Fruit fly (Drosophila melanogaster): Measurements from ENCODE around the gene Rcd2.
"Not testable (repeated sequence)": the region's sequence is repeated elsewhere in the genome, so short reads cannot be mapped to it uniquely, and the experiment has no call there.

Rcd2 gene

dm6 chr3L:20499536-20499935, 40.7 kb downstream of the Rcd2 start, which contains the start of gene CG18281:
TSS of gene CG18281 (plus strand) at chr3L:20499836.
- not testable (repeated sequence) for TF ChIP-seq CG12768 (GFP tag; optimal IDR thresholded peaks at IDR 0.05); CG7101 (tag; optimal IDR thresholded peaks at IDR 0.05); CG33017 (tag; optimal IDR thresholded peaks at IDR 0.05)

DNA sequence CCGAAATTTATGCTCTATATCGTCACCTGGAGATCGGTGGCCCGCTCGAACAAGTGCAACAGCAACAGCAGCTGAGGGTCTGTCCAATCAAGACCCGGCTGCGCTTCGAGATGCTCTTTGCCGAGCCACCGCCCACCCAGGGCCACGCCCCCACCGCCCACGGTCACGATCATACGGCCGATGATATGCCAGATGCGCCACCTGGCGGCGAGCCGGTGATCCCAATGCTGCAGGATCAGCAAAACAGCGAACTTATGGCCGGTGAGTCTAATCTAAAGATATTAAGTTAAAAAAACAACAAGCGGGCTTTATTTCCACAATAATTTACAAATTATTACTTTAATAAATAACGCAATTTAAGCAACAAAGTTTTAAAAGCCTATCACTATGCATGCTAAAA, 42.0 kb downstream of the Rcd2 start:
- no peak for TF ChIP-seq CG33017 (tag; optimal IDR thresholded peaks at IDR 0.05)
- TF ChIP-seq CG5204 (GFP tag; optimal IDR thresholded peaks at IDR 0.05), result no peak
- TF ChIP-seq Clk (GFP tag; optimal IDR thresholded peaks at IDR 0.05), result no peak
- no peak for TF ChIP-seq ovo (GFP tag; optimal IDR thresholded peaks at IDR 0.05)
- TF ChIP-seq Hr96 (GFP tag; optimal IDR thresholded peaks at IDR 0.05), result no peak
- TF ChIP-seq Crg-1 (GFP tag; optimal IDR thresholded peaks at IDR 0.05), result no peak
- no peak for TF ChIP-seq Mnt (GFP tag; optimal IDR thresholded peaks at IDR 0.05)
- TF ChIP-seq kay (GFP tag; ENCODE audit: borderline replicate concordance), result no peak
- TF ChIP-seq CG1620 (GFP tag; optimal IDR thresholded peaks at IDR 0.05), result no peak
- TF ChIP-seq tj (GFP tag; optimal IDR thresholded peaks at IDR 0.05), result no peak
- TF ChIP-seq CG11617 (GFP tag; optimal IDR thresholded peaks at IDR 0.05), result no peak
- no peak for TF ChIP-seq pad (GFP tag; optimal IDR thresholded peaks at IDR 0.05)

DNA sequence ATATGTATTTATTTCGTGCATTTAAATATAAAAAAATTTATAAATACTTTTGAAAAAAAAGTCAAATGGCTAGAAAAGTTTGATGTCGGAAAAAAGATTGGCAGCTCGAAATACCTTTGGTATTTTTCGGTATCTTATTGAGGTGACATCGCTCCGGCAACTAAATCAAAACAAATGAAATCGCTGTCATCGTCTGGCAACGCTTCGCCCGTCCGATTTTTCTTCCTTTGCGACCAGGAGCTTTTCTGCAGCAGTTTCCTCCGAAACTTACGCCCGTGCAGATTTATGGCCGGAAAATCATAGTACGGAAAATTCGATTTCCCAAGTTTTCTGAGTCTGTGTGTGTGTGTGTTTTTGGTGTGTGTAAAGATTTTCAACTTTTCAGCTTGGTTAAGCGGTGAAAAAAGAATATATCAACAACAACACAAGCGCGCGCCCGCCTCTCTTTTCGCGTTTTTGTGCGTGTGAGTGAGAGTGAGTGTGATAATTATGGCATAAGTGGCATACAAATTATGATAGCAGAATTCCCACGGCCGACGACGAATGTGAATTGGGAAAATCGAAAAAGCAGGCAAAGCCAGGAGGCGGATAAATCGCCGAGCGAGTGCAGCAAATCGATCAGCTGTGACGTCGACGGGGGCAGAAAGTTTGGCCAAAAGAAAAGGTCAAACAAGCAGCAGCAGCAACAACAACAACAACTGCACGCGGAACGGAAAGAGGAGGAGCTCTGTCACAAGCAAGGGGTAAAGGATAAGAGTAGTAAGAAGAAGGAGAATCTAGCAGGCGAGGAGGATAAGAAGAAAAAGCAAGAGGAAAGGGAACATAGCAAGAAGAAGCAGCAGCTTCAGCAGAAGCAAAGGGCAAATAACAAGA, 42.9 kb downstream of the Rcd2 start, which contains the start of gene CG32425:
CG32425 (plus strand) TSS at position 200 of the 873 bp plus-strand sequence.
- TF ChIP-seq Mnt (GFP tag; optimal IDR thresholded peaks at IDR 0.05) (peak; percentile 15), toe (GFP tag; optimal IDR thresholded peaks at IDR 0.05) (no peak), bab1 (GFP tag; optimal IDR thresholded peaks at IDR 0.05) (no peak), CG11617 (GFP tag; optimal IDR thresholded peaks at IDR 0.05) (peak; percentile 47), Crg-1 (GFP tag; optimal IDR thresholded peaks at IDR 0.05) (no peak), CG7101 (tag; optimal IDR thresholded peaks at IDR 0.05) (peak; percentile 31), cic (GFP tag; optimal IDR thresholded peaks at IDR 0.05) (peak; percentile 1)

dm6 chr3L:20494780-20495591, 45.2 kb downstream of the Rcd2 start, which contains the start of gene ZnT77C:
TSS of gene ZnT77C (minus strand) at chr3L:20494921.
- TF ChIP-seq Clk (GFP tag; optimal IDR thresholded peaks at IDR 0.05) (no peak), bab1 (GFP tag; optimal IDR thresholded peaks at IDR 0.05) (peak; percentile 21), cic (GFP tag; optimal IDR thresholded peaks at IDR 0.05) (no peak), CG1620 (GFP tag; optimal IDR thresholded peaks at IDR 0.05) (no peak), toe (GFP tag; optimal IDR thresholded peaks at IDR 0.05) (no peak), Hr96 (GFP tag; optimal IDR thresholded peaks at IDR 0.05) (no peak)

dm6 chr3L:20494262-20494601, 46.0 kb downstream of the Rcd2 start:
- TF ChIP-seq CG14711 (tag; optimal IDR thresholded peaks at IDR 0.05) (no peak), CG7045 (GFP tag; optimal IDR thresholded peaks at IDR 0.05) (no peak), Crg-1 (GFP tag; optimal IDR thresholded peaks at IDR 0.05) (no peak), cic (GFP tag; optimal IDR thresholded peaks at IDR 0.05) (no peak), cnc (optimal IDR thresholded peaks at IDR 0.05) (no peak), kay (GFP tag; ENCODE audit: borderline replicate concordance) (no peak), CG1620 (GFP tag; optimal IDR thresholded peaks at IDR 0.05) (no peak), CG7101 (tag; optimal IDR thresholded peaks at IDR 0.05) (no peak), CG11617 (GFP tag; optimal IDR thresholded peaks at IDR 0.05) (no peak), pad (GFP tag; optimal IDR thresholded peaks at IDR 0.05) (no peak), Mnt (GFP tag; optimal IDR thresholded peaks at IDR 0.05) (no peak), ovo (GFP tag; optimal IDR thresholded peaks at IDR 0.05) (no peak), tj (GFP tag; optimal IDR thresholded peaks at IDR 0.05) (no peak), bab1 (GFP tag; optimal IDR thresholded peaks at IDR 0.05) (no peak), CG12768 (GFP tag; optimal IDR thresholded peaks at IDR 0.05) (no peak), toe (GFP tag; optimal IDR thresholded peaks at IDR 0.05) (no peak), CG5204 (GFP tag; optimal IDR thresholded peaks at IDR 0.05) (no peak)

- TF ChIP-seq tj (GFP tag; optimal IDR thresholded peaks at IDR 0.05) (peak; percentile 63), cnc (optimal IDR thresholded peaks at IDR 0.05) (no peak), pad (GFP tag; optimal IDR thresholded peaks at IDR 0.05) (peak; percentile 2), CG5204 (GFP tag; optimal IDR thresholded peaks at IDR 0.05) (peak; percentile 24), CG12768 (GFP tag; optimal IDR thresholded peaks at IDR 0.05) (peak; percentile 58), CG33017 (tag; optimal IDR thresholded peaks at IDR 0.05) (peak; percentile 76), CG1620 (GFP tag; optimal IDR thresholded peaks at IDR 0.05) (peak; percentile 11), cic (GFP tag; optimal IDR thresholded peaks at IDR 0.05) (peak; percentile 21), CG7101 (tag; optimal IDR thresholded peaks at IDR 0.05) (peak; percentile 81), bab1 (GFP tag; optimal IDR thresholded peaks at IDR 0.05) (peak; percentile 95), toe (GFP tag; optimal IDR thresholded peaks at IDR 0.05) (no peak), CG7045 (GFP tag; optimal IDR thresholded peaks at IDR 0.05) (peak; percentile 19), ovo (GFP tag; optimal IDR thresholded peaks at IDR 0.05) (no peak), CG11617 (GFP tag; optimal IDR thresholded peaks at IDR 0.05) (peak; percentile 75), Hr96 (GFP tag; optimal IDR thresholded peaks at IDR 0.05) (peak; percentile 16), Mnt (GFP tag; optimal IDR thresholded peaks at IDR 0.05) (peak; percentile 10), CG14711 (tag; optimal IDR thresholded peaks at IDR 0.05) (peak; percentile 78), Crg-1 (GFP tag; optimal IDR thresholded peaks at IDR 0.05) (no peak), Clk (GFP tag; optimal IDR thresholded peaks at IDR 0.05) (no peak), kay (GFP tag; ENCODE audit: borderline replicate concordance) (no peak)
Measured at dm6 chr3L:20493417-20494261, 46.6 kb downstream of the Rcd2 start.

All from whole organism, adult.